Worm (Caenorhabditis elegans) whole organism, L1 larva: ENCODE data around the gene Y73F8A.22.

Source experiments
- C34B4.2 ChIP-seq: sonication (generic microtip); optimal IDR thresholded peaks from 2 replicates; lab custom pipeline; 2017; ENCODE audit warnings: mild to moderate bottlenecking, missing genetic modification characterization, missing compliant biosample characterization
- elt-2 ChIP-seq: sonication (generic microtip); optimal IDR thresholded peaks from 2 replicates; lab custom pipeline; 2016; ENCODE audit warnings: missing genetic modification characterization, mild to moderate bottlenecking, inconsistent platforms, missing compliant biosample characterization, missing genetic modification reagents
- lin-15B ChIP-seq: fragments of 150-350 bp; sonication (generic microtip); optimal IDR thresholded peaks from 3 replicates; lab custom pipeline; 2014; ENCODE audit warnings: missing biosample characterization, missing genetic modification characterization
- nhr-11 ChIP-seq: fragments of 150-350 bp; optimal IDR thresholded peaks from 2 replicates; lab custom pipeline; 2014; ENCODE audit warnings: missing biosample characterization, missing genetic modification characterization
- nhr-19 ChIP-seq: fragments of 200-800 bp; sonication (Bioruptor generic); conservative IDR thresholded peaks from 2 replicates; pipeline ENCODE4 v1.3.6; 2022; ENCODE audit warnings: missing genetic modification characterization, missing compliant biosample characterization
- nhr-90 ChIP-seq: sonication (generic microtip); optimal IDR thresholded peaks from 2 replicates; lab custom pipeline; 2016; ENCODE audit warnings: mild to moderate bottlenecking, missing genetic modification characterization, missing compliant biosample characterization; ENCODE audit not compliant: poor library complexity
- unc-130 ChIP-seq: fragments of 150-350 bp; optimal IDR thresholded peaks from 2 replicates; lab custom pipeline; 2017; ENCODE audit warnings: missing biosample characterization, missing genetic modification characterization, inconsistent platforms
- zag-1 ChIP-seq: fragments of 150-350 bp; optimal IDR thresholded peaks from 2 replicates; lab custom pipeline; 2014; ENCODE audit warnings: missing biosample characterization, missing genetic modification characterization

- TF ChIP-seq nhr-90 (tag; lab: Kevin White, UChicago) (peak; percentile 60), nhr-11 (tag; lab: Kevin White, UChicago) (no peak), unc-130 (tag; lab: Kevin White, UChicago) (no peak), nhr-19 (GFP tag; lab: Robert Waterston, UW) (peak; percentile 48; the same call in 1 of the 2 replicates), C34B4.2 (tag; lab: Kevin White, UChicago) (no peak), elt-2 (tag; lab: Kevin White, UChicago) (no peak), lin-15B (tag; lab: Kevin White, UChicago) (no peak), zag-1 (tag; lab: Kevin White, UChicago) (no peak)
Observed at ce11 chrIV:15476369-15476768, 35.2 kb upstream of the Y73F8A.22 start.
